Worm (Caenorhabditis elegans) whole organism, L1 larva: ENCODE measurements around the gene rhr-1.
A peak's percentile ranks its signal among the peaks of the same experiment; 100 is the strongest.
"Not testable (repeated sequence)": the region's sequence is repeated elsewhere in the genome, so short reads cannot be mapped to it uniquely, and the experiment has no call there.

Source experiments
- ama-1 ChIP-seq: fragments of 150-350 bp; optimal IDR thresholded peaks from 2 replicates; lab custom pipeline; 2014
- blmp-1 ChIP-seq: fragments of 150-350 bp; optimal IDR thresholded peaks from 2 replicates; lab custom pipeline; 2014; ENCODE audit warnings: missing biosample characterization, missing genetic modification characterization
- ceh-8 ChIP-seq: fragments of 200-800 bp; sonication (Bioruptor generic); optimal IDR thresholded peaks from 2 replicates; lab custom pipeline; 2018; ENCODE audit warnings: mild to moderate bottlenecking, missing genetic modification characterization, moderate library complexity, missing compliant biosample characterization
- ceh-82 ChIP-seq, 3 experiments: fragments of 150-350 bp in 1 of 3; sonication (generic microtip) in 2 of 3; optimal IDR thresholded peaks; 2 replicates each; lab custom pipeline; 2014 to 2017; ENCODE audit warnings: missing biosample characterization in 3 of 3, missing genetic modification characterization in 3 of 3
- dpl-1 ChIP-seq, 3 experiments: fragments of 150-350 bp in 2 of 3; sonication (generic microtip) in 1 of 3; optimal IDR thresholded peaks; 2 replicates each; lab custom pipeline; 2014 to 2017; ENCODE audit warnings: missing biosample characterization in 3 of 3, missing genetic modification characterization in 3 of 3, missing genetic modification reagents in 3 of 3
- efl-1 ChIP-seq, 4 experiments: fragments of 150-350 bp; optimal IDR thresholded peaks in 3 of 4; peaks in 1 of 4; 1 replicate in 1 of 4; 2 replicates in 3 of 4; lab custom pipeline; 2014; ENCODE audit warnings: missing biosample characterization in 2 of 4, missing genetic modification characterization in 2 of 4, missing genetic modification reagents in 2 of 4
- egl-13 ChIP-seq: sonication (generic microtip); optimal IDR thresholded peaks from 2 replicates; lab custom pipeline; 2016; ENCODE audit warnings: missing genotype, missing genetic modification reagents, missing genetic modification characterization, missing compliant biosample characterization
- hlh-4 ChIP-seq: sonication (generic microtip); optimal IDR thresholded peaks from 2 replicates; lab custom pipeline; 2016; ENCODE audit warnings: mild to moderate bottlenecking, missing genetic modification characterization, missing compliant biosample characterization
- lin-35 ChIP-seq, 2 experiments: fragments of 150-350 bp; optimal IDR thresholded peaks; 2 replicates each; lab custom pipeline; 2014; ENCODE audit warnings: missing biosample characterization in 2 of 2, missing genetic modification characterization in 2 of 2, missing genetic modification reagents in 2 of 2
- nhr-237 ChIP-seq: fragments of 150-350 bp; optimal IDR thresholded peaks from 2 replicates; lab custom pipeline; 2014; ENCODE audit warnings: missing biosample characterization, missing genetic modification characterization
- nhr-76 ChIP-seq: sonication (generic microtip); optimal IDR thresholded peaks from 2 replicates; lab custom pipeline; 2017; ENCODE audit warnings: missing biosample characterization, missing genetic modification characterization
- swsn-7 ChIP-seq: sonication (generic microtip); optimal IDR thresholded peaks from 2 replicates; lab custom pipeline; 2016; ENCODE audit warnings: missing genetic modification characterization, missing compliant biosample characterization
- ztf-11 ChIP-seq, 2 experiments: sonication (generic microtip); optimal IDR thresholded peaks; 2 replicates each; lab custom pipeline; 2016 to 2017; ENCODE audit warnings: missing genetic modification characterization in 2 of 2, missing biosample characterization in 1 of 2, missing compliant biosample characterization in 1 of 2

The rhr-1 gene

ce11 chrV:5470930-5471329, 43.0 kb downstream of the rhr-1 start, which contains the start of gene ZC317.7:
ZC317.7 (minus strand) TSS chrV:5471030.
- not testable (repeated sequence) for TF ChIP-seq ceh-82 (tag; optimal IDR thresholded peaks at IDR 0.05; lab: Kevin White, UChicago); blmp-1; swsn-7
- TF ChIP-seq, all 84 proteins: peak for 0; not testable (repeated sequence) for 84

ce11 chrV:5477719-5478118, 49.8 kb downstream of the rhr-1 start:
- TF ChIP-seq nhr-76, result no peak
- no peak for TF ChIP-seq hlh-4 (tag; lab: Kevin White, UChicago)
- TF ChIP-seq efl-1 (optimal IDR thresholded peaks at IDR 0.05; lab: Kevin White, UChicago), result peak in 1 of 2 experiments; percentile 52
- peak; percentile 59 to 95 for TF ChIP-seq efl-1 (GFP tag; optimal IDR thresholded peaks at IDR 0.05 in 1 of 2; lab: Kevin White, UChicago)
- TF ChIP-seq ztf-11 (tag; optimal IDR thresholded peaks at IDR 0.05; lab: Kevin White, UChicago), result no peak
- no peak for TF ChIP-seq ceh-82 (tag; optimal IDR thresholded peaks at IDR 0.05; lab: Kevin White, UChicago)
- TF ChIP-seq ceh-8 (GFP tag; lab: Kevin White, UChicago), result no peak
- no peak for TF ChIP-seq egl-13 (tag; lab: Kevin White, UChicago)
- peak in 2 of 3 experiments; percentile 43 to 50 for TF ChIP-seq dpl-1 (GFP tag; optimal IDR thresholded peaks at IDR 0.05; lab: Kevin White, UChicago)
- TF ChIP-seq nhr-237 (tag; lab: Kevin White, UChicago), result no peak
- peak in 1 of 2 experiments; percentile 52 for TF ChIP-seq lin-35 (GFP tag; optimal IDR thresholded peaks at IDR 0.05; lab: Kevin White, UChicago)
- TF ChIP-seq ama-1 (lab: Kevin White, UChicago), result no peak
